Fruit fly (Drosophila melanogaster) Kc167 (cell line): Measurements from ENCODE around the gene Ubqn.

Experiments
- Myc ChIP-seq: fragments of >200 bp; optimal IDR thresholded peaks from 2 replicates; lab custom pipeline; 2017; ENCODE audit warnings: missing external identifiers
- Sin3A ChIP-seq: fragments of >200 bp; optimal IDR thresholded peaks from 2 replicates; lab custom pipeline; 2018; ENCODE audit warnings: missing external identifiers
- h ChIP-seq: fragments of >200 bp; optimal IDR thresholded peaks from 3 replicates; lab custom pipeline; 2018; ENCODE audit warnings: missing external identifiers
- insv ChIP-seq: fragments of >200 bp; optimal IDR thresholded peaks from 3 replicates; lab custom pipeline; 2018; ENCODE audit warnings: missing external identifiers
- psq ChIP-seq: fragments of >200 bp; optimal IDR thresholded peaks from 2 replicates; lab custom pipeline; 2017; ENCODE audit warnings: missing external identifiers
- ttk ChIP-seq: sonication (Bioruptor generic); optimal IDR thresholded peaks from 2 replicates; lab custom pipeline; 2017; ENCODE audit warnings: missing external identifiers

The Ubqn gene

dm6 chrX:19716325-19716917 is 32.8 kb downstream of the Ubqn start:
- TF ChIP-seq insv (lab: Kevin White, UChicago) = no peak

- TF ChIP-seq h (lab: Kevin White, UChicago) (no peak), psq (lab: Kevin White, UChicago) (no peak), ttk (lab: Kevin White, UChicago) (no peak), Myc (lab: Kevin White, UChicago) (no peak), Sin3A (lab: Kevin White, UChicago) (no peak), insv (lab: Kevin White, UChicago) (no peak)
These were observed 33.4 kb downstream of the Ubqn start for dm6 chrX:19717041-19717440.

- TF ChIP-seq insv (lab: Kevin White, UChicago) = no peak
- TF ChIP-seq Myc (lab: Kevin White, UChicago) = no peak
- TF ChIP-seq h (lab: Kevin White, UChicago) = no peak
- TF ChIP-seq Sin3A (lab: Kevin White, UChicago) = no peak
- TF ChIP-seq psq (lab: Kevin White, UChicago) = no peak
- no peak for TF ChIP-seq ttk (lab: Kevin White, UChicago)
These were observed 34.7 kb downstream of the Ubqn start, which contains the start of gene CG12531 for dm6 chrX:19717988-19718973. Gene CG12531, plus strand, starts transcription at chrX:19718923.

dm6 chrX:19730844-19731243 is 47.2 kb downstream of the Ubqn start, which contains the start of gene AP-1-2beta:
Gene AP-1-2beta, plus strand, starts transcription at chrX:19731004.
- TF ChIP-seq insv (lab: Kevin White, UChicago) = no peak
- TF ChIP-seq h (lab: Kevin White, UChicago) = no peak
- TF ChIP-seq Sin3A (lab: Kevin White, UChicago) = no peak
- TF ChIP-seq ttk (lab: Kevin White, UChicago) = no peak
- TF ChIP-seq psq (lab: Kevin White, UChicago) = no peak
- no peak for TF ChIP-seq Myc (lab: Kevin White, UChicago)

- TF ChIP-seq ttk (lab: Kevin White, UChicago) (no peak), Myc (lab: Kevin White, UChicago) (no peak)
These were observed 51.7 kb downstream of the Ubqn start, which contains the start of gene CG14234 for dm6 chrX:19735270-19735669. Gene CG14234, plus strand, starts transcription at chrX:19735570.
